Worm (Caenorhabditis elegans) whole organism, late embryonic: Measurements from ENCODE around the gene odr-8.

Experiments
- ceh-14 ChIP-seq: sonication (generic microtip); optimal IDR thresholded peaks from 2 replicates; lab custom pipeline; 2016; ENCODE audit warnings: missing genotype, missing genetic modification characterization, missing compliant biosample characterization
- dmd-4 ChIP-seq: sonication (generic microtip); optimal IDR thresholded peaks from 2 replicates; lab custom pipeline; 2016; ENCODE audit warnings: borderline replicate concordance, missing genetic modification characterization, missing compliant biosample characterization
- fkh-10 ChIP-seq: fragments of 150-350 bp; optimal IDR thresholded peaks from 2 replicates; lab custom pipeline; 2014; ENCODE audit warnings: missing biosample characterization, missing genetic modification reagents, missing genetic modification characterization
- hlh-15 ChIP-seq: sonication (generic microtip); optimal IDR thresholded peaks from 2 replicates; lab custom pipeline; 2016; ENCODE audit warnings: missing genetic modification characterization, missing compliant biosample characterization
- pha-4 ChIP-seq: fragments of 150-350 bp; optimal IDR thresholded peaks from 2 replicates; lab custom pipeline; 2018; ENCODE audit warnings: missing biosample characterization, missing genetic modification reagents, missing genetic modification characterization
- rnt-1 ChIP-seq: sonication (generic microtip); optimal IDR thresholded peaks from 2 replicates; lab custom pipeline; 2016; ENCODE audit warnings: missing genetic modification characterization, missing compliant biosample characterization
- tbx-2 ChIP-seq: sonication (generic microtip); optimal IDR thresholded peaks from 2 replicates; lab custom pipeline; 2016; ENCODE audit warnings: missing genetic modification characterization, missing compliant biosample characterization

DNA sequence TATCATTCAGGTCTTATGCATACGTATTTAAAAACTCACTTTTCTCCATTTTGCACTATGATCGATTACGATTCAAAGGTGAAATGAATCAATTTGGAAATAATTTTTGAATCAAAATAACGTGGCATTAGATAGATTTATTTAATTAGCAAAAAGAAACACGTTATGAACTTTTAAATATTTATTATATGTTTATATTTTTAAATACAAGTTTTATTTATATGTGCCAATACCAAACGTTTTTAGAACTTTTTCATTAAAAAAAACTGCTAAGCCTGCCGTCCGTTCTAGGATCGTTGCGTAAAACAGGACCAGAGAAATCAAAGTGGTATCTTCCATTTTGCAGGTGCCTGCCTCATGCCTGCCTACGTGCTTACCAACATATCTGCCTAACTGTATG is 14.8 kb upstream of the odr-8 start, which contains the start of gene F38A5.6:
- TF ChIP-seq hlh-15 (tag; lab: Kevin White, UChicago): no peak
- TF ChIP-seq pha-4 (tag; lab: Kevin White, UChicago): no peak
- no peak for TF ChIP-seq ceh-14 (tag; lab: Kevin White, UChicago)
- no peak for TF ChIP-seq fkh-10 (GFP tag; lab: Kevin White, UChicago)
- TF ChIP-seq tbx-2 (tag; lab: Kevin White, UChicago): no peak
- TF ChIP-seq dmd-4: no peak
- no peak for TF ChIP-seq rnt-1 (tag; lab: Kevin White, UChicago)
